Worm (Caenorhabditis elegans) whole organism, young adult: Measurements from ENCODE around the gene szy-4.

Source experiments
- C06A6.2 ChIP-seq: fragments of 200-800 bp; sonication (Bioruptor generic); conservative IDR thresholded peaks from 2 replicates; pipeline ENCODE4 v1.3.6; 2022; ENCODE audit warnings: missing genetic modification characterization, missing compliant biosample characterization
- D2030.7 ChIP-seq: fragments of 200-800 bp; sonication (Bioruptor generic); IDR thresholded peaks from 2 replicates; pipeline ENCODE4 v1.3.6; 2022; ENCODE audit warnings: missing genetic modification reagents, missing genetic modification characterization, missing compliant biosample characterization
- F23B12.7 ChIP-seq: sonication (generic microtip); optimal IDR thresholded peaks from 2 replicates; lab custom pipeline; 2017; ENCODE audit warnings: missing genetic modification characterization, mild to moderate bottlenecking, missing compliant biosample characterization, antibody characterized with exemption, moderate library complexity; ENCODE audit not compliant: insufficient read depth
- F33H1.4 ChIP-seq: fragments of 200-800 bp; sonication (Bioruptor generic); IDR thresholded peaks from 2 replicates; pipeline ENCODE4 v1.3.6; 2022; ENCODE audit warnings: missing genetic modification reagents, missing genetic modification characterization, missing compliant biosample characterization
- F39B2.1 ChIP-seq: fragments of 200-800 bp; sonication (Bioruptor generic); IDR thresholded peaks from 2 replicates; pipeline ENCODE4 v1.3.6; 2022; ENCODE audit warnings: missing genetic modification reagents, missing genetic modification characterization, missing compliant biosample characterization
- F52B5.7 ChIP-seq: sonication (generic microtip); optimal IDR thresholded peaks from 2 replicates; lab custom pipeline; 2016; ENCODE audit warnings: mild to moderate bottlenecking, missing genetic modification characterization, missing compliant biosample characterization
- F55B11.4 ChIP-seq: sonication (generic microtip); optimal IDR thresholded peaks from 2 replicates; lab custom pipeline; 2016; ENCODE audit warnings: missing compliant biosample characterization, missing genetic modification characterization, borderline replicate concordance; ENCODE audit not compliant: insufficient read depth
- K11D2.4 ChIP-seq: fragments of 200-800 bp; sonication (Bioruptor generic); IDR thresholded peaks from 2 replicates; pipeline ENCODE4 v1.3.6; 2022; ENCODE audit warnings: missing genetic modification reagents, missing genetic modification characterization, missing compliant biosample characterization
- Y53F4B.3 ChIP-seq: fragments of 200-800 bp; sonication (Bioruptor generic); IDR thresholded peaks from 2 replicates; pipeline ENCODE4 v1.3.6; 2022; ENCODE audit warnings: missing genetic modification reagents, missing genetic modification characterization, missing compliant biosample characterization
- Y95B8A.8 ChIP-seq: fragments of 200-800 bp; sonication (Bioruptor generic); IDR thresholded peaks from 2 replicates; pipeline ENCODE4 v1.3.6; 2022; ENCODE audit warnings: missing genetic modification reagents, missing genetic modification characterization, missing compliant biosample characterization
- ZK185.1 ChIP-seq: sonication (generic microtip); optimal IDR thresholded peaks from 2 replicates; lab custom pipeline; 2016; ENCODE audit warnings: mild to moderate bottlenecking, missing genetic modification characterization, missing compliant biosample characterization; ENCODE audit not compliant: poor library complexity, severe bottlenecking
- attf-5 ChIP-seq: fragments of 200-800 bp; sonication (Bioruptor generic); optimal IDR thresholded peaks from 2 replicates; lab custom pipeline; 2018; ENCODE audit warnings: mild to moderate bottlenecking, missing genetic modification characterization, missing compliant biosample characterization
- ceh-100 ChIP-seq: fragments of 200-800 bp; sonication (Bioruptor generic); IDR thresholded peaks from 2 replicates; pipeline ENCODE4 v1.3.6; 2022; ENCODE audit warnings: missing genetic modification reagents, missing genetic modification characterization, missing compliant biosample characterization
- ceh-58 ChIP-seq: fragments of 200-800 bp; sonication (Bioruptor generic); IDR thresholded peaks from 2 replicates; pipeline ENCODE4 v1.3.6; 2022; ENCODE audit warnings: missing genetic modification characterization, missing compliant biosample characterization
- ceh-79 ChIP-seq: sonication (generic microtip); optimal IDR thresholded peaks from 2 replicates; lab custom pipeline; 2017; ENCODE audit warnings: mild to moderate bottlenecking, missing genetic modification characterization, missing compliant biosample characterization
- dox-1 ChIP-seq: fragments of 200-800 bp; sonication (Bioruptor generic); IDR thresholded peaks from 2 replicates; pipeline ENCODE4 v1.3.6; 2022; ENCODE audit warnings: missing genetic modification reagents, missing genetic modification characterization, missing compliant biosample characterization
- dpl-1 ChIP-seq: fragments of 150-350 bp; optimal IDR thresholded peaks from 2 replicates; lab custom pipeline; 2014; ENCODE audit warnings: missing biosample characterization, missing genetic modification reagents, missing genetic modification characterization
- egrh-3 ChIP-seq: fragments of 200-800 bp; sonication (Bioruptor generic); IDR thresholded peaks from 2 replicates; pipeline ENCODE4 v1.3.6; 2022; ENCODE audit warnings: missing genetic modification reagents, missing genetic modification characterization, missing compliant biosample characterization
- fkh-3 ChIP-seq: sonication (generic microtip); optimal IDR thresholded peaks from 2 replicates; lab custom pipeline; 2016; ENCODE audit warnings: mild to moderate bottlenecking, missing genetic modification characterization, missing compliant biosample characterization
- gei-17 ChIP-seq: fragments of 200-800 bp; sonication (Bioruptor generic); optimal IDR thresholded peaks from 2 replicates; lab custom pipeline; 2018; ENCODE audit warnings: mild to moderate bottlenecking, missing genetic modification characterization, missing compliant biosample characterization
- him-1 ChIP-seq: sonication (generic microtip); optimal IDR thresholded peaks from 2 replicates; lab custom pipeline; 2016; ENCODE audit warnings: missing genotype, missing genetic modification reagents, missing genetic modification characterization, missing compliant biosample characterization
- hlh-12 ChIP-seq: sonication (generic microtip); optimal IDR thresholded peaks from 2 replicates; lab custom pipeline; 2016; ENCODE audit warnings: missing genetic modification characterization, missing compliant biosample characterization
- hmg-20 ChIP-seq: fragments of 200-800 bp; sonication (Bioruptor generic); IDR thresholded peaks from 2 replicates; pipeline ENCODE4 v1.3.6; 2022; ENCODE audit warnings: missing genetic modification reagents, missing genetic modification characterization, missing compliant biosample characterization
- hrde-1 ChIP-seq: sonication (generic microtip); optimal IDR thresholded peaks from 2 replicates; lab custom pipeline; 2016; ENCODE audit warnings: missing genetic modification characterization, mild to moderate bottlenecking, missing compliant biosample characterization, moderate library complexity, missing genotype, missing genetic modification reagents, borderline replicate concordance
- hsf-1 ChIP-seq: fragments of 200-800 bp; sonication (Bioruptor generic); IDR thresholded peaks from 2 replicates; pipeline ENCODE4 v1.3.6; 2022; ENCODE audit warnings: missing genetic modification reagents, missing genetic modification characterization, missing compliant biosample characterization
- let-526 ChIP-seq: fragments of 200-800 bp; sonication (Bioruptor generic); IDR thresholded peaks from 2 replicates; pipeline ENCODE4 v1.3.6; 2022; ENCODE audit warnings: missing genetic modification reagents, missing genetic modification characterization, missing compliant biosample characterization
- lin-26 ChIP-seq: fragments of 200-800 bp; sonication (Bioruptor generic); IDR thresholded peaks from 2 replicates; pipeline ENCODE4 v1.3.6; 2022; ENCODE audit warnings: missing genetic modification reagents, missing genetic modification characterization, missing compliant biosample characterization
- lin-54 ChIP-seq: fragments of 200-800 bp; sonication (Bioruptor generic); optimal IDR thresholded peaks from 2 replicates; lab custom pipeline; 2018; ENCODE audit warnings: mild to moderate bottlenecking, missing genetic modification characterization, missing compliant biosample characterization
- madf-6 ChIP-seq: fragments of 200-800 bp; sonication (Bioruptor generic); IDR thresholded peaks from 2 replicates; pipeline ENCODE4 v1.3.6; 2022; ENCODE audit warnings: missing genetic modification reagents, missing genetic modification characterization, missing compliant biosample characterization
- madf-8 ChIP-seq: fragments of 200-800 bp; sonication (Bioruptor generic); conservative IDR thresholded peaks from 2 replicates; pipeline ENCODE4 v1.3.6; 2022; ENCODE audit warnings: missing genetic modification reagents, missing genetic modification characterization, missing compliant biosample characterization
- nhr-27 ChIP-seq: fragments of 200-800 bp; sonication (Bioruptor generic); optimal IDR thresholded peaks from 2 replicates; lab custom pipeline; 2018; ENCODE audit warnings: mild to moderate bottlenecking, missing genetic modification characterization, moderate library complexity, missing compliant biosample characterization
- repo-1 ChIP-seq: sonication (generic microtip); optimal IDR thresholded peaks from 2 replicates; lab custom pipeline; 2017; ENCODE audit warnings: mild to moderate bottlenecking, missing genetic modification characterization, missing compliant biosample characterization
- sptf-2 ChIP-seq: fragments of 200-800 bp; sonication (Bioruptor generic); optimal IDR thresholded peaks from 2 replicates; lab custom pipeline; 2018; ENCODE audit warnings: mild to moderate bottlenecking, missing genetic modification characterization, missing compliant biosample characterization
- tlf-1 ChIP-seq: fragments of 200-800 bp; sonication (Bioruptor generic); optimal IDR thresholded peaks from 2 replicates; lab custom pipeline; 2018; ENCODE audit warnings: mild to moderate bottlenecking, missing genetic modification characterization, missing compliant biosample characterization
- unc-130 ChIP-seq: sonication (generic microtip); optimal IDR thresholded peaks from 2 replicates; lab custom pipeline; 2016; ENCODE audit warnings: missing genetic modification reagents, missing genetic modification characterization, missing compliant biosample characterization
- xnd-1 ChIP-seq: sonication (generic microtip); optimal IDR thresholded peaks from 2 replicates; lab custom pipeline; 2016; ENCODE audit warnings: missing genotype, missing genetic modification reagents, missing genetic modification characterization, missing compliant biosample characterization
- zfh-2 ChIP-seq: fragments of 200-800 bp; sonication (Bioruptor generic); conservative IDR thresholded peaks from 2 replicates; pipeline ENCODE4 v1.3.6; 2022; ENCODE audit warnings: missing genetic modification reagents, missing genetic modification characterization, missing compliant biosample characterization
- zim-3 ChIP-seq: sonication (generic microtip); optimal IDR thresholded peaks from 2 replicates; lab custom pipeline; 2017; ENCODE audit warnings: mild to moderate bottlenecking, missing genetic modification characterization, moderate library complexity, missing compliant biosample characterization
- ztf-18 ChIP-seq: sonication (generic microtip); optimal IDR thresholded peaks from 2 replicates; lab custom pipeline; 2016; ENCODE audit warnings: missing genotype, mild to moderate bottlenecking, missing genetic modification characterization, missing compliant biosample characterization
- ztf-28 ChIP-seq: fragments of 200-800 bp; sonication (Bioruptor generic); IDR thresholded peaks from 2 replicates; pipeline ENCODE4 v1.3.6; 2022; ENCODE audit warnings: missing genetic modification reagents, missing genetic modification characterization, missing compliant biosample characterization
- ztf-3 ChIP-seq: fragments of 200-800 bp; sonication (Bioruptor generic); optimal IDR thresholded peaks from 2 replicates; lab custom pipeline; 2018; ENCODE audit warnings: mild to moderate bottlenecking, missing genetic modification characterization, missing compliant biosample characterization

Gene szy-4

DNA sequence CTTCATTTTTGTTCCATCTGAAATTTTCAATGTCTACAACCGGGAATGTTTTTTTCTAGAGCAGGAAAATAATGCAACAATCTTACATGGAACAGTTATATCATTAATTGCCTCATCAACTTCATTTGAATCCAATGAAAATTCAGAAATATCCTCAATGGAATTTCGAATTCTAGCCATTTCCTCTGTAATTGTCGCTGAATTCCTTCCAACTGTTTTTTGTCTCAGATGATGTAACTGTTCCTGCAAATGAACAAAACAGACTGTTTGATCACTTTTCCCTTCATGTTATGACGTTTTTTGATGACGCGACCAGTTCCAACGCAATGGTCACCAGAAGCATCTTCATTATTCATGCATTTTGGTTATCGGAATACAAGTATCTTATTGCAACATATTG lies 23.0 kb downstream of the szy-4 start:
- TF ChIP-seq hsf-1, result no peak
- TF ChIP-seq tlf-1 (GFP tag; lab: Kevin White, UChicago), result no peak
- TF ChIP-seq F39B2.1 (GFP tag; lab: Robert Waterston, UW), result no peak
- TF ChIP-seq hrde-1 (tag; lab: Kevin White, UChicago), result no peak
- TF ChIP-seq let-526 (GFP tag; lab: Robert Waterston, UW), result no peak
- TF ChIP-seq D2030.7, result no peak
- no peak for TF ChIP-seq lin-26 (GFP tag; lab: Robert Waterston, UW)
- no peak for TF ChIP-seq ztf-18 (tag; lab: Kevin White, UChicago)
- no peak for TF ChIP-seq K11D2.4 (GFP tag; lab: Robert Waterston, UW)
- TF ChIP-seq xnd-1 (tag; lab: Kevin White, UChicago), result no peak
- TF ChIP-seq unc-130, result no peak
- no peak for TF ChIP-seq zim-3 (tag; lab: Kevin White, UChicago)

DNA sequence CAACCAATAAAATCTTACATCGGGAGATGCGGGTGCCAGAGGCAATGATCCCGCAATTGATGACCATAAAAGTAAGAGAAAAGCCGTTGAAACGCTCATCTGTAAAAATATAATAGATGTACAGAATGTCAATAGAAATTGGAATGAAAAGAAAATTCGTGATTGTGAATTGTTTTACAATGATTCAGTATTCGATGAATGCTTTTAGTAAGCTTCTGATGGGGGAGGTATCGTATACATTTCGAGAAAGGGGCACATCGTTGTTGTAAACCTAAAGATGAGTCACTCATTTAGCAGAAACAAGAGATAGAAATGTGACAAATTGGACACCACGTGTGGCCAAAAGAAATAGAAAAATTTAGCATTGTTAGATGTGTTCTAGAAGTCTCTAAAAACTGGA lies 24.1 kb downstream of the szy-4 start, which contains the start of gene C30B5.6:
Gene C30B5.6, minus strand, starts transcription at position 101 of the 400 bp plus-strand sequence.
- TF ChIP-seq F55B11.4 (tag; lab: Kevin White, UChicago), result no peak
- TF ChIP-seq gei-17 (GFP tag; lab: Kevin White, UChicago), result no peak
- no peak for TF ChIP-seq madf-8 (GFP tag; lab: Robert Waterston, UW)
- TF ChIP-seq hlh-12 (tag; lab: Kevin White, UChicago), result no peak
- no peak for TF ChIP-seq nhr-27
- TF ChIP-seq D2030.7, result no peak
- TF ChIP-seq ceh-58 (GFP tag; lab: Robert Waterston, UW), result no peak
- TF ChIP-seq let-526 (GFP tag; lab: Robert Waterston, UW), result no peak
- no peak for TF ChIP-seq attf-5 (GFP tag; lab: Kevin White, UChicago)
- no peak for TF ChIP-seq ceh-79
- no peak for TF ChIP-seq egrh-3 (GFP tag; lab: Robert Waterston, UW)
- TF ChIP-seq F23B12.7, result no peak
- TF ChIP-seq ZK185.1 (tag; lab: Kevin White, UChicago), result no peak
- no peak for TF ChIP-seq hmg-20
- TF ChIP-seq Y53F4B.3, result no peak
- TF ChIP-seq madf-6, result no peak

DNA sequence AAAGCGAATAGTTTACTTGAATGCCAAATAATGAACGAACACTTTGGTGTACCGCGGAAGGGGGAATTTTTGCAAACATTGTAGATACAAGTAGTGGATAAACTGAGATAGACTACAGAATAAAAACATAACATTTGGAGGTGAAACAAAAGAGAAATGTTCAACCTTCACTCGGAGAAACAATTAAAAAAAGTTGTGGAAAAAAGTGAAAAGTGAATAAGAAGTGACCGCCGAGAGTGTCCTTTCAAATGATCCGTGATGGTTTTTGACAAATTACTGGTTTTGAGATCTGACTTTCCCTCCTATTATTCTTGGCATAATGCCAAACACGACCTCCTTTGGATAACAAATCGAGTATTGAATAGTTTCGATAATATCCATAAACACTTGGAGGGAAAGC lies 25.3 kb downstream of the szy-4 start:
- TF ChIP-seq him-1, result no peak
- no peak for TF ChIP-seq zfh-2 (GFP tag; lab: Robert Waterston, UW)

DNA sequence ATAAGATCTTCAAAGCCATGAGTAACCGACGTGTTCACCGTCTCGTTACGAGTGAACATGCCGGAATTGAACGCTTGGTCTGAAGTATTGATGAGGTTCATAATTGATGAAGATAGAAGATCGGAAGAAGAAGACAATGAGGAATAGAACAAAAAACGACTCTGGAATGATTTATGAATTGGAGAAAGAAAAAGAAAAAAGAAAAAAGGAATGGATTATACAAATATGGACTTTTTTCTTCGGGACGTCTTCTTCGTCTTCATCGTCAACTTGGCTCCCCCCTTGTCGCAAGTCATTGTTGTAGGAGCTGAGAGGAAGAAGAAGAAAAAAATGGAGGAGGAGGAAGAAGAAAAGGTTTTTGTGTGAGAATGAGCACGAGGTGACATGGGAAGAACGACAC lies 28.5 kb downstream of the szy-4 start, which contains the start of gene srsy-2:
Gene srsy-2, minus strand, starts transcription at position 101 of the 400 bp plus-strand sequence.
- no peak for TF ChIP-seq F52B5.7 (tag; lab: Kevin White, UChicago)
- no peak for TF ChIP-seq F33H1.4 (GFP tag; lab: Robert Waterston, UW)
- no peak for TF ChIP-seq lin-54 (GFP tag; lab: Kevin White, UChicago)
- no peak for TF ChIP-seq ztf-3 (GFP tag; lab: Kevin White, UChicago)
- no peak for TF ChIP-seq dox-1 (GFP tag; lab: Robert Waterston, UW)
- TF ChIP-seq madf-6, result no peak
- no peak for TF ChIP-seq dpl-1 (GFP tag; lab: Kevin White, UChicago)
- no peak for TF ChIP-seq C06A6.2 (GFP tag; lab: Robert Waterston, UW)
- no peak for TF ChIP-seq K11D2.4 (GFP tag; lab: Robert Waterston, UW)
- no peak for TF ChIP-seq sptf-2 (GFP tag; lab: Kevin White, UChicago)
- no peak for TF ChIP-seq fkh-3 (tag; lab: Kevin White, UChicago)
- TF ChIP-seq ztf-28, result no peak
- TF ChIP-seq repo-1 (tag; lab: Kevin White, UChicago), result no peak
- no peak for TF ChIP-seq attf-5 (GFP tag; lab: Kevin White, UChicago)
- TF ChIP-seq Y95B8A.8 (GFP tag; lab: Robert Waterston, UW), result no peak
- no peak for TF ChIP-seq ceh-100 (GFP tag; lab: Robert Waterston, UW)
- no peak for TF ChIP-seq gei-17 (GFP tag; lab: Kevin White, UChicago)
- TF ChIP-seq, all 124 proteins: peak for 0
